Fruit fly (Drosophila melanogaster) whole organism, embryonic: ENCODE results near the gene Scm.

Experiments
- Antp ChIP-seq: fragments of 200-800 bp; sonication (Bioruptor generic); optimal IDR thresholded peaks from 3 replicates; lab custom pipeline; 2016; ENCODE audit warnings: missing biosample characterization, missing genetic modification characterization
- Bdp1 ChIP-seq: fragments of 200-800 bp; sonication (Bioruptor generic); optimal IDR thresholded peaks from 3 replicates; lab custom pipeline; 2016; ENCODE audit warnings: missing biosample characterization, missing genetic modification characterization
- C15 ChIP-seq: fragments of 200-800 bp; sonication (Bioruptor generic); IDR thresholded peaks from 3 replicates; pipeline ENCODE4 v1.3.6; 2022; ENCODE audit warnings: missing biosample characterization, missing genetic modification characterization
- CG1024 ChIP-seq: fragments of 200-800 bp; sonication (Bioruptor generic); IDR thresholded peaks from 2 replicates; pipeline ENCODE4 v1.3.6; 2022; ENCODE audit warnings: missing biosample characterization, missing genetic modification characterization
- CG10543 ChIP-seq: fragments of 200-800 bp; sonication (Bioruptor generic); optimal IDR thresholded peaks from 3 replicates; lab custom pipeline; 2017; ENCODE audit warnings: missing biosample characterization, mild to moderate bottlenecking, missing genetic modification characterization, moderate library complexity
- CG11085 ChIP-seq: fragments of 200-800 bp; sonication (Bioruptor generic); IDR thresholded peaks from 2 replicates; pipeline ENCODE4 v1.3.6; 2022; ENCODE audit warnings: missing biosample characterization, missing genetic modification characterization
- CG15514 ChIP-seq: fragments of 200-800 bp; sonication (Bioruptor generic); optimal IDR thresholded peaks from 3 replicates; lab custom pipeline; 2017; ENCODE audit warnings: missing biosample characterization, missing genetic modification characterization, mild to moderate bottlenecking, moderate library complexity, missing genetic modification reagents
- CG18476 ChIP-seq: fragments of 200-800 bp; sonication (Bioruptor generic); optimal IDR thresholded peaks from 2 replicates; lab custom pipeline; 2016; ENCODE audit warnings: missing biosample characterization, mild to moderate bottlenecking, missing genetic modification characterization
- CG18619 ChIP-seq: fragments of 200-800 bp; sonication (Bioruptor generic); optimal IDR thresholded peaks from 3 replicates; lab custom pipeline; 2017; ENCODE audit warnings: missing biosample characterization, mild to moderate bottlenecking, missing genetic modification characterization
- CG18764 ChIP-seq: fragments of 200-800 bp; sonication (Bioruptor generic); optimal IDR thresholded peaks from 3 replicates; lab custom pipeline; 2016; ENCODE audit warnings: missing biosample characterization, missing genetic modification characterization
- CG5245 ChIP-seq: fragments of 200-800 bp; sonication (Bioruptor generic); optimal IDR thresholded peaks from 3 replicates; lab custom pipeline; 2016; ENCODE audit warnings: missing biosample characterization, missing genetic modification characterization
- CG7987 ChIP-seq: fragments of 200-800 bp; sonication (Bioruptor generic); optimal IDR thresholded peaks from 2 replicates; lab custom pipeline; 2018; ENCODE audit warnings: missing biosample characterization, mild to moderate bottlenecking, missing genetic modification characterization, moderate library complexity
- CG8281 ChIP-seq: fragments of 200-800 bp; sonication (Bioruptor generic); optimal IDR thresholded peaks from 2 replicates; lab custom pipeline; 2018; ENCODE audit warnings: missing biosample characterization, mild to moderate bottlenecking, missing genetic modification characterization, moderate library complexity
- CG9437 ChIP-seq: fragments of 200-800 bp; sonication (Bioruptor generic); optimal IDR thresholded peaks from 2 replicates; lab custom pipeline; 2018; ENCODE audit warnings: missing biosample characterization, mild to moderate bottlenecking, missing genetic modification characterization
- CG9609 ChIP-seq: fragments of 200-800 bp; sonication (Bioruptor generic); optimal IDR thresholded peaks from 3 replicates; lab custom pipeline; 2016; ENCODE audit warnings: missing biosample characterization, missing genetic modification characterization
- CG9817 ChIP-seq: fragments of 200-800 bp; sonication (Bioruptor generic); optimal IDR thresholded peaks from 2 replicates; lab custom pipeline; 2018; ENCODE audit warnings: missing biosample characterization, mild to moderate bottlenecking, missing genetic modification characterization, moderate library complexity
- Camta ChIP-seq: fragments of 200-800 bp; sonication (Bioruptor generic); optimal IDR thresholded peaks from 2 replicates; lab custom pipeline; 2016; ENCODE audit warnings: missing biosample characterization, missing genetic modification characterization
- Dad ChIP-seq: fragments of 200-800 bp; sonication (Bioruptor generic); optimal IDR thresholded peaks from 3 replicates; lab custom pipeline; 2016; ENCODE audit warnings: missing biosample characterization, missing genetic modification characterization
- Doc2 ChIP-seq: fragments of 200-800 bp; sonication (Bioruptor generic); IDR thresholded peaks from 2 replicates; pipeline ENCODE4 v1.3.6; 2022; ENCODE audit warnings: missing biosample characterization, missing genetic modification characterization
- Doc3 ChIP-seq: fragments of 200-800 bp; sonication (Bioruptor generic); IDR thresholded peaks from 3 replicates; pipeline ENCODE4 v1.3.6; 2022; ENCODE audit warnings: missing biosample characterization, missing genetic modification characterization; ENCODE audit not compliant: partially characterized antibody
- Hr78 ChIP-seq, 2 experiments: fragments of 200-800 bp in 1 of 2; fragments of >200 bp in 1 of 2; sonication (Bioruptor generic) in 1 of 2; optimal IDR thresholded peaks; 2 replicates each; lab custom pipeline; 2017 to 2019; ENCODE audit warnings: missing biosample characterization in 2 of 2, missing genetic modification characterization in 2 of 2, mild to moderate bottlenecking in 1 of 2, moderate library complexity in 1 of 2
- Hsf ChIP-seq: fragments of 200-800 bp; sonication (Bioruptor generic); optimal IDR thresholded peaks from 3 replicates; lab custom pipeline; 2016; ENCODE audit warnings: missing biosample characterization, missing genetic modification characterization
- Mad ChIP-seq: fragments of 200-800 bp; sonication (Bioruptor generic); optimal IDR thresholded peaks from 2 replicates; lab custom pipeline; 2016; ENCODE audit warnings: missing biosample characterization, missing genetic modification characterization
- NK7.1 ChIP-seq: fragments of 200-800 bp; sonication (Bioruptor generic); optimal IDR thresholded peaks from 3 replicates; lab custom pipeline; 2016; ENCODE audit warnings: missing biosample characterization, missing genetic modification characterization
- Nf-YB ChIP-seq: fragments of 200-800 bp; sonication (Bioruptor generic); optimal IDR thresholded peaks from 3 replicates; lab custom pipeline; 2019; ENCODE audit warnings: missing biosample characterization, mild to moderate bottlenecking, missing genetic modification characterization, moderate library complexity
- Sox100B ChIP-seq: fragments of 200-800 bp; sonication (Bioruptor generic); optimal IDR thresholded peaks from 3 replicates; lab custom pipeline; 2018; ENCODE audit warnings: missing biosample characterization, mild to moderate bottlenecking, missing genetic modification characterization
- Sry-β ChIP-seq: fragments of 200-800 bp; sonication (Bioruptor generic); optimal IDR thresholded peaks from 2 replicates; lab custom pipeline; 2018; ENCODE audit warnings: missing biosample characterization, mild to moderate bottlenecking, missing genetic modification characterization, moderate library complexity
- aop ChIP-seq: fragments of 200-800 bp; sonication (Bioruptor generic); IDR thresholded peaks from 2 replicates; pipeline ENCODE4 v1.3.6; 2022; ENCODE audit warnings: missing biosample characterization, missing genetic modification characterization
- ara ChIP-seq: fragments of 200-800 bp; sonication (Bioruptor generic); IDR thresholded peaks from 2 replicates; pipeline ENCODE4 v1.3.6; 2022; ENCODE audit warnings: missing biosample characterization, missing genetic modification characterization
- ato ChIP-seq: fragments of 200-800 bp; sonication (Bioruptor generic); IDR thresholded peaks from 2 replicates; pipeline ENCODE4 v1.3.6; 2022; ENCODE audit warnings: missing biosample characterization, missing genetic modification characterization; ENCODE audit not compliant: partially characterized antibody
- br ChIP-seq: fragments of >200 bp; optimal IDR thresholded peaks from 2 replicates; lab custom pipeline; 2017
- ci ChIP-seq: fragments of 200-800 bp; sonication (Bioruptor generic); IDR thresholded peaks from 3 replicates; pipeline ENCODE4 v1.3.6; 2022; ENCODE audit warnings: missing biosample characterization, missing genetic modification characterization
- crp ChIP-seq, 2 experiments: fragments of 200-800 bp; sonication (Bioruptor generic); optimal IDR thresholded peaks; 2 replicates in 1 of 2; 3 replicates in 1 of 2; lab custom pipeline; 2017; ENCODE audit warnings: missing biosample characterization in 2 of 2, missing genetic modification characterization in 2 of 2, mild to moderate bottlenecking in 1 of 2, moderate library complexity in 1 of 2
- dan ChIP-seq: fragments of 200-800 bp; sonication (Bioruptor generic); IDR thresholded peaks from 2 replicates; pipeline ENCODE4 v1.3.6; 2022; ENCODE audit warnings: missing biosample characterization, missing genetic modification characterization
- danr ChIP-seq: fragments of 200-800 bp; sonication (Bioruptor generic); IDR thresholded peaks from 2 replicates; pipeline ENCODE4 v1.3.6; 2022; ENCODE audit warnings: missing biosample characterization, missing genetic modification characterization
- disco-r ChIP-seq: fragments of 200-800 bp; sonication (Bioruptor generic); optimal IDR thresholded peaks from 2 replicates; lab custom pipeline; 2016; ENCODE audit warnings: missing biosample characterization, missing genetic modification characterization
- fd102C ChIP-seq: fragments of 200-800 bp; sonication (Bioruptor generic); optimal IDR thresholded peaks from 2 replicates; lab custom pipeline; 2018; ENCODE audit warnings: missing biosample characterization, mild to moderate bottlenecking, missing genetic modification characterization, moderate library complexity
- fu2 ChIP-seq: fragments of 200-800 bp; sonication (Bioruptor generic); optimal IDR thresholded peaks from 2 replicates; lab custom pipeline; 2016; ENCODE audit warnings: missing biosample characterization, missing genetic modification characterization
- gem ChIP-seq: fragments of 200-800 bp; sonication (Bioruptor generic); optimal IDR thresholded peaks from 2 replicates; lab custom pipeline; 2019; ENCODE audit warnings: missing biosample characterization, mild to moderate bottlenecking, missing genetic modification characterization, moderate library complexity
- h ChIP-seq: fragments of >200 bp; optimal IDR thresholded peaks from 2 replicates; lab custom pipeline; 2017
- hb ChIP-seq: fragments of 200-800 bp; sonication (Bioruptor generic); IDR thresholded peaks from 3 replicates; pipeline ENCODE4 v1.3.6; 2022; ENCODE audit warnings: missing biosample characterization, missing genetic modification characterization; ENCODE audit not compliant: partially characterized antibody
- jumu ChIP-seq: fragments of 200-800 bp; sonication (Bioruptor generic); optimal IDR thresholded peaks from 3 replicates; lab custom pipeline; 2016; ENCODE audit warnings: missing biosample characterization, missing genetic modification characterization
- nom ChIP-seq: fragments of 200-800 bp; sonication (Bioruptor generic); optimal IDR thresholded peaks from 2 replicates; lab custom pipeline; 2017; ENCODE audit warnings: missing biosample characterization, missing genetic modification characterization, mild to moderate bottlenecking, moderate library complexity, missing genetic modification reagents
- otp ChIP-seq: fragments of 200-800 bp; sonication (Bioruptor generic); IDR thresholded peaks from 3 replicates; pipeline ENCODE4, ENCODE4 v1.3.6; 2022; ENCODE audit warnings: missing biosample characterization, missing genetic modification characterization
- pita ChIP-seq: fragments of 200-800 bp; sonication (Bioruptor generic); optimal IDR thresholded peaks from 2 replicates; lab custom pipeline; 2017; ENCODE audit warnings: missing biosample characterization, mild to moderate bottlenecking, missing genetic modification characterization
- sisA ChIP-seq: fragments of 200-800 bp; sonication (Bioruptor generic); IDR thresholded peaks from 2 replicates; pipeline ENCODE4 v1.3.6; 2022; ENCODE audit warnings: missing biosample characterization, missing genetic modification characterization
- tll ChIP-seq, 2 experiments: fragments of 200-800 bp in 1 of 2; fragments of >200 bp in 1 of 2; sonication (Bioruptor generic) in 1 of 2; optimal IDR thresholded peaks; 2 replicates each; lab custom pipeline; 2017 to 2019; ENCODE audit warnings: missing biosample characterization in 2 of 2, missing genetic modification characterization in 2 of 2, mild to moderate bottlenecking in 1 of 2, moderate library complexity in 1 of 2
- tna ChIP-seq: fragments of 200-800 bp; sonication (Bioruptor generic); IDR thresholded peaks from 2 replicates; pipeline ENCODE4 v1.3.6; 2022; ENCODE audit warnings: missing biosample characterization, missing genetic modification characterization; ENCODE audit not compliant: partially characterized antibody
- vfl ChIP-seq: fragments of 200-800 bp; sonication (Bioruptor generic); optimal IDR thresholded peaks from 2 replicates; lab custom pipeline; 2016; ENCODE audit warnings: missing biosample characterization, missing genetic modification characterization
- zfh1 ChIP-seq: fragments of 200-800 bp; sonication (Bioruptor generic); IDR thresholded peaks from 3 replicates; pipeline ENCODE4 v1.3.6; 2022; ENCODE audit warnings: missing biosample characterization, missing genetic modification characterization
- zfh2 ChIP-seq: fragments of 200-800 bp; sonication (Bioruptor generic); optimal IDR thresholded peaks from 2 replicates; lab custom pipeline; 2016; ENCODE audit warnings: missing biosample characterization, missing genetic modification characterization

The Scm gene

DNA sequence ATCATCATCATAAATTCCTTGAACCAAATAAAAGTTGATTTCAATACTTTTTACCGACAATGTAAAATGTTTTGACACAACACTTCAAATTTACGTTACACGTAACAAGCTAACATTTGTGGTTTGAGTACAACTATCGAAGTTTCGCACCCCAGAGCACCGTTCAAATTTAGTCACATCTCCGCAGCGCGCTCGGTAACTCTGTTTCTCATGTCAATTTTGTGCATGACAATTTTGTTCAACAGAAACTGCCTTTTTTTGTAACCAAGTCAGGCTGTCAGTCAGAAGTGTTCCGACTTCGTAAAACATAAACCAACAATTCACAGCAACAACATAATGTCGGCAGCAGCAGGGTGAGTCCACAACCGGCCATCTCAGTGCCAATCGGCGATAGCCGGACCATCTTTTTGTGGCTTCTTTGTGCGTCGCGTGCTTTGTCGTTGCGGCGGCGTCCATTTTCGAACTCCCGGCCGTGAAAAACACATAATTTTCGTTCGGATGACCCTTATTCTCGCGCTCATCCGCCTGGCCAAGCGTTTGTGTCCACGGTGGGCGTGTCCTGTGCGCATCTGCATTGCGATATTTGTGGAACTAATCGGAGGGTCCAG is 40.4 kb upstream of the Scm start, which contains the start of gene p23 (continued):
- no peak for TF ChIP-seq Hr78 (GFP tag; optimal IDR thresholded peaks at IDR 0.05; lab: Kevin White, UChicago)
- TF ChIP-seq CG18619 (GFP tag; lab: Kevin White, UChicago): no peak
- TF ChIP-seq sisA (GFP tag; lab: Robert Waterston, UW): no peak
- TF ChIP-seq C15 (GFP tag; lab: Robert Waterston, UW): no peak
- TF ChIP-seq CG9437 (GFP tag; lab: Kevin White, UChicago): peak; percentile 58
- no peak for TF ChIP-seq Doc3 (GFP tag; lab: Robert Waterston, UW)
- TF ChIP-seq Mad (GFP tag; lab: Kevin White, UChicago): no peak
- TF ChIP-seq CG8281: no peak
- TF ChIP-seq fu2: no peak
- TF ChIP-seq CG9817 (tag; lab: Kevin White, UChicago): no peak
- TF ChIP-seq otp (GFP tag; lab: Robert Waterston, UW): no peak
- TF ChIP-seq zfh2 (GFP tag; lab: Kevin White, UChicago): no peak
- no peak for TF ChIP-seq CG18764 (GFP tag; lab: Kevin White, UChicago)
- no peak for TF ChIP-seq hb
- TF ChIP-seq Dad (GFP tag; lab: Kevin White, UChicago): peak; percentile 15
- no peak for TF ChIP-seq jumu (GFP tag; lab: Kevin White, UChicago)
- TF ChIP-seq Sox100B (GFP tag; lab: Kevin White, UChicago): no peak
- peak; percentile 9 for TF ChIP-seq Hsf (GFP tag; lab: Kevin White, UChicago)
- TF ChIP-seq CG1024 (GFP tag; lab: Robert Waterston, UW): no peak
- TF ChIP-seq CG15514 (GFP tag; lab: Kevin White, UChicago): peak; percentile 54
- no peak for TF ChIP-seq CG18476 (GFP tag; lab: Kevin White, UChicago)
- no peak for TF ChIP-seq gem (tag; lab: Kevin White, UChicago)
- peak in 1 of 2 experiments; percentile 11 for TF ChIP-seq crp (GFP tag; optimal IDR thresholded peaks at IDR 0.05; lab: Kevin White, UChicago)
- no peak for TF ChIP-seq CG11085 (GFP tag; lab: Robert Waterston, UW)
- TF ChIP-seq tna (GFP tag; lab: Robert Waterston, UW): peak; percentile 9; the same call in 1 of the 2 replicates
- TF ChIP-seq dan (GFP tag; lab: Robert Waterston, UW): no peak
- no peak for TF ChIP-seq vfl
- TF ChIP-seq Camta (GFP tag; lab: Kevin White, UChicago): no peak
- TF ChIP-seq br (lab: Kevin White, UChicago): no peak
- TF ChIP-seq CG7987 (GFP tag; lab: Kevin White, UChicago): peak; percentile 3
- no peak for TF ChIP-seq ara (GFP tag; lab: Robert Waterston, UW)
- no peak for TF ChIP-seq Doc2
- TF ChIP-seq NK7.1 (GFP tag; lab: Kevin White, UChicago): no peak
- peak; percentile 9 for TF ChIP-seq Nf-YB (GFP tag; lab: Kevin White, UChicago)
- no peak for TF ChIP-seq danr (GFP tag; lab: Robert Waterston, UW)
- no peak for TF ChIP-seq CG9609 (GFP tag; lab: Kevin White, UChicago)
- TF ChIP-seq tll (GFP tag; optimal IDR thresholded peaks at IDR 0.05; lab: Kevin White, UChicago): peak in 1 of 2 experiments; percentile 57
- TF ChIP-seq nom (GFP tag; lab: Kevin White, UChicago): no peak
- TF ChIP-seq ato (GFP tag; lab: Robert Waterston, UW): no peak
- peak; percentile 94 for TF ChIP-seq pita (GFP tag; lab: Kevin White, UChicago)
- peak; percentile 33 for TF ChIP-seq disco-r (GFP tag; lab: Kevin White, UChicago)
- TF ChIP-seq h (lab: Kevin White, UChicago): no peak
- no peak for TF ChIP-seq aop
- TF ChIP-seq Antp (GFP tag; lab: Kevin White, UChicago): no peak
- TF ChIP-seq ci (GFP tag; lab: Robert Waterston, UW): 0 out of 3 replicates have a peak, but pooled peaks have one; percentile 12
- peak; percentile 15 for TF ChIP-seq CG10543 (GFP tag; lab: Kevin White, UChicago)
- TF ChIP-seq CG5245 (GFP tag; lab: Kevin White, UChicago): no peak
- no peak for TF ChIP-seq fd102C (GFP tag; lab: Kevin White, UChicago)
- TF ChIP-seq Sry-β (GFP tag; lab: Kevin White, UChicago): no peak
- no peak; the same call in 2 of the 3 replicates for TF ChIP-seq zfh1 (GFP tag; lab: Robert Waterston, UW)
- TF ChIP-seq Bdp1: peak; percentile 15
